Fruit fly (Drosophila melanogaster) whole organism, embryonic: Measurements from ENCODE around the gene CG7889.

ENCODE experiments used
- Antp ChIP-seq: fragments of 200-800 bp; sonication (Bioruptor generic); optimal IDR thresholded peaks from 3 replicates; lab custom pipeline; 2016; ENCODE audit warnings: missing biosample characterization, missing genetic modification characterization
- CG10147 ChIP-seq: fragments of 200-800 bp; sonication (Bioruptor generic); optimal IDR thresholded peaks from 2 replicates; lab custom pipeline; 2019; ENCODE audit warnings: missing biosample characterization, mild to moderate bottlenecking, missing genetic modification characterization, moderate library complexity
- CG10267 ChIP-seq: fragments of 200-800 bp; sonication (Bioruptor generic); optimal IDR thresholded peaks from 2 replicates; lab custom pipeline; 2018; ENCODE audit warnings: missing biosample characterization, mild to moderate bottlenecking, missing genetic modification characterization, moderate library complexity
- CG11085 ChIP-seq: fragments of 200-800 bp; sonication (Bioruptor generic); IDR thresholded peaks from 2 replicates; pipeline ENCODE4 v1.3.6; 2022; ENCODE audit warnings: missing biosample characterization, missing genetic modification characterization
- CG11696 ChIP-seq: fragments of 200-800 bp; sonication (Bioruptor generic); IDR thresholded peaks from 2 replicates; pipeline ENCODE4 v1.3.6; 2022; ENCODE audit warnings: missing biosample characterization, missing genetic modification characterization
- CG12769 ChIP-seq: fragments of 200-800 bp; sonication (Bioruptor generic); optimal IDR thresholded peaks from 2 replicates; lab custom pipeline; 2019; ENCODE audit warnings: missing biosample characterization, mild to moderate bottlenecking, missing genetic modification characterization, moderate library complexity
- CG13424 ChIP-seq: fragments of 200-800 bp; sonication (Bioruptor generic); optimal IDR thresholded peaks from 2 replicates; lab custom pipeline; 2019; ENCODE audit warnings: missing biosample characterization, mild to moderate bottlenecking, missing genetic modification characterization, moderate library complexity
- CG14860 ChIP-seq: fragments of 200-800 bp; sonication (Bioruptor generic); IDR thresholded peaks from 3 replicates; pipeline ENCODE4 v1.3.6; 2022; ENCODE audit warnings: missing biosample characterization, missing genetic modification characterization; ENCODE audit not compliant: partially characterized antibody
- CG16813 ChIP-seq: fragments of 200-800 bp; sonication (Bioruptor generic); IDR thresholded peaks from 3 replicates; pipeline ENCODE4 v1.3.6; 2022; ENCODE audit warnings: missing biosample characterization, missing genetic modification characterization; ENCODE audit not compliant: partially characterized antibody
- CG17359 ChIP-seq: fragments of 200-800 bp; sonication (Bioruptor generic); optimal IDR thresholded peaks from 3 replicates; lab custom pipeline; 2018; ENCODE audit warnings: missing biosample characterization, mild to moderate bottlenecking, missing genetic modification characterization, moderate library complexity
- CG18764 ChIP-seq: fragments of 200-800 bp; sonication (Bioruptor generic); optimal IDR thresholded peaks from 3 replicates; lab custom pipeline; 2016; ENCODE audit warnings: missing biosample characterization, missing genetic modification characterization
- CG34224 ChIP-seq: fragments of 200-800 bp; sonication (Bioruptor generic); IDR thresholded peaks from 3 replicates; pipeline ENCODE4 v1.3.6; 2022; ENCODE audit warnings: missing biosample characterization, missing genetic modification characterization; ENCODE audit not compliant: partially characterized antibody
- CG3726 ChIP-seq: fragments of 200-800 bp; sonication (Bioruptor generic); IDR thresholded peaks from 3 replicates; pipeline ENCODE4, ENCODE4 v1.3.6; 2022; ENCODE audit warnings: missing biosample characterization, missing genetic modification characterization
- CG5953 ChIP-seq: fragments of 200-800 bp; sonication (Bioruptor generic); IDR thresholded peaks from 2 replicates; pipeline ENCODE4 v1.3.6; 2022; ENCODE audit warnings: missing biosample characterization, missing genetic modification characterization
- CG6854 ChIP-seq: fragments of 200-800 bp; sonication (Bioruptor generic); optimal IDR thresholded peaks from 3 replicates; lab custom pipeline; 2017; ENCODE audit warnings: missing biosample characterization, mild to moderate bottlenecking, missing genetic modification characterization
- CG7271 ChIP-seq: fragments of 200-800 bp; sonication (Bioruptor generic); optimal IDR thresholded peaks from 2 replicates; lab custom pipeline; 2018; ENCODE audit warnings: missing biosample characterization, mild to moderate bottlenecking, missing genetic modification characterization, moderate library complexity
- CG7357 ChIP-seq: fragments of 200-800 bp; sonication (Bioruptor generic); IDR thresholded peaks from 3 replicates; pipeline ENCODE4 v1.3.6; 2022; ENCODE audit warnings: missing biosample characterization, missing genetic modification characterization
- CG9727 ChIP-seq: fragments of 200-800 bp; sonication (Bioruptor generic); optimal IDR thresholded peaks from 3 replicates; lab custom pipeline; 2017; ENCODE audit warnings: missing biosample characterization, mild to moderate bottlenecking, missing genetic modification characterization
- CG9932 ChIP-seq: fragments of 200-800 bp; sonication (Bioruptor generic); IDR thresholded peaks from 2 replicates; pipeline ENCODE4 v1.3.6; 2022; ENCODE audit warnings: missing biosample characterization, missing genetic modification characterization
- CHES-1-like ChIP-seq: fragments of 200-800 bp; sonication (Bioruptor generic); optimal IDR thresholded peaks from 2 replicates; lab custom pipeline; 2016; ENCODE audit warnings: missing biosample characterization, missing genetic modification characterization
- Dad ChIP-seq: fragments of 200-800 bp; sonication (Bioruptor generic); optimal IDR thresholded peaks from 3 replicates; lab custom pipeline; 2016; ENCODE audit warnings: missing biosample characterization, missing genetic modification characterization
- Dip3 ChIP-seq: fragments of 200-800 bp; sonication (Bioruptor generic); optimal IDR thresholded peaks from 3 replicates; lab custom pipeline; 2016; ENCODE audit warnings: missing biosample characterization, missing genetic modification characterization
- E2f2 ChIP-seq: fragments of 200-800 bp; sonication (Bioruptor generic); IDR thresholded peaks from 2 replicates; pipeline ENCODE4 v1.3.6; 2022; ENCODE audit warnings: missing biosample characterization, missing genetic modification characterization
- GATAe ChIP-seq: fragments of 200-800 bp; sonication (Bioruptor generic); conservative IDR thresholded peaks from 2 replicates; pipeline ENCODE4 v1.3.6; 2022; ENCODE audit warnings: missing biosample characterization, missing genetic modification characterization
- Lpt ChIP-seq: fragments of >200 bp; optimal IDR thresholded peaks from 2 replicates; lab custom pipeline; 2018; ENCODE audit warnings: missing biosample characterization, missing genetic modification characterization
- NK7.1 ChIP-seq: fragments of 200-800 bp; sonication (Bioruptor generic); optimal IDR thresholded peaks from 3 replicates; lab custom pipeline; 2016; ENCODE audit warnings: missing biosample characterization, missing genetic modification characterization
- Rfx ChIP-seq: fragments of 200-800 bp; sonication (Bioruptor generic); IDR thresholded peaks from 2 replicates; pipeline ENCODE4 v1.3.6; 2022; ENCODE audit warnings: missing biosample characterization, missing genetic modification characterization
- Rx ChIP-seq: fragments of 200-800 bp; sonication (Bioruptor generic); IDR thresholded peaks from 2 replicates; pipeline ENCODE4 v1.3.6; 2022; ENCODE audit warnings: missing biosample characterization, missing genetic modification characterization
- Xbp1 ChIP-seq: fragments of 200-800 bp; sonication (Bioruptor generic); optimal IDR thresholded peaks from 3 replicates; lab custom pipeline; 2016; ENCODE audit warnings: missing biosample characterization, mild to moderate bottlenecking, missing genetic modification characterization
- al ChIP-seq: fragments of 200-800 bp; sonication (Bioruptor generic); IDR thresholded peaks from 2 replicates; pipeline ENCODE4 v1.3.6; 2022; ENCODE audit warnings: missing biosample characterization, missing genetic modification characterization
- ara ChIP-seq: fragments of 200-800 bp; sonication (Bioruptor generic); IDR thresholded peaks from 2 replicates; pipeline ENCODE4 v1.3.6; 2022; ENCODE audit warnings: missing biosample characterization, missing genetic modification characterization
- croc ChIP-seq: fragments of 200-800 bp; sonication (Bioruptor generic); conservative IDR thresholded peaks from 3 replicates; pipeline ENCODE4 v1.3.6; 2022; ENCODE audit warnings: missing biosample characterization, missing genetic modification characterization
- disco-r ChIP-seq: fragments of 200-800 bp; sonication (Bioruptor generic); optimal IDR thresholded peaks from 2 replicates; lab custom pipeline; 2016; ENCODE audit warnings: missing biosample characterization, missing genetic modification characterization
- dmrt11E ChIP-seq: fragments of 200-800 bp; sonication (Bioruptor generic); optimal IDR thresholded peaks from 3 replicates; lab custom pipeline; 2018; ENCODE audit warnings: missing biosample characterization, mild to moderate bottlenecking, missing genetic modification characterization, moderate library complexity
- dmrt99B ChIP-seq: fragments of 200-800 bp; sonication (Bioruptor generic); optimal IDR thresholded peaks from 2 replicates; lab custom pipeline; 2018; ENCODE audit warnings: missing biosample characterization, mild to moderate bottlenecking, missing genetic modification characterization, moderate library complexity
- ftz-f1 ChIP-seq: fragments of 200-800 bp; sonication (Bioruptor generic); optimal IDR thresholded peaks from 2 replicates; lab custom pipeline; 2016; ENCODE audit warnings: missing biosample characterization, missing genetic modification characterization
- gsb-n ChIP-seq: fragments of 200-800 bp; sonication (Bioruptor generic); optimal IDR thresholded peaks from 3 replicates; lab custom pipeline; 2018; ENCODE audit warnings: missing biosample characterization, mild to moderate bottlenecking, missing genetic modification characterization
- ham ChIP-seq: fragments of 200-800 bp; sonication (Bioruptor generic); IDR thresholded peaks from 2 replicates; pipeline ENCODE4 v1.3.6; 2022; ENCODE audit warnings: missing biosample characterization, missing genetic modification characterization
- maf-S ChIP-seq: fragments of 200-800 bp; sonication (Bioruptor generic); optimal IDR thresholded peaks from 2 replicates; lab custom pipeline; 2016; ENCODE audit warnings: missing biosample characterization, missing genetic modification characterization
- nom ChIP-seq: fragments of 200-800 bp; sonication (Bioruptor generic); optimal IDR thresholded peaks from 2 replicates; lab custom pipeline; 2017; ENCODE audit warnings: missing biosample characterization, missing genetic modification characterization, mild to moderate bottlenecking, moderate library complexity, missing genetic modification reagents
- pfk ChIP-seq: fragments of 200-800 bp; sonication (Bioruptor generic); optimal IDR thresholded peaks from 2 replicates; lab custom pipeline; 2018; ENCODE audit warnings: missing biosample characterization, mild to moderate bottlenecking, missing genetic modification characterization, moderate library complexity
- phol ChIP-seq: fragments of 200-800 bp; sonication (Bioruptor generic); optimal IDR thresholded peaks from 3 replicates; lab custom pipeline; 2018; ENCODE audit warnings: missing biosample characterization, mild to moderate bottlenecking, missing genetic modification characterization, moderate library complexity
- psq ChIP-seq: fragments of 200-800 bp; sonication (Bioruptor generic); optimal IDR thresholded peaks from 2 replicates; lab custom pipeline; 2017; ENCODE audit warnings: missing biosample characterization, missing genetic modification characterization
- run ChIP-seq: fragments of 200-800 bp; sonication (Bioruptor generic); optimal IDR thresholded peaks from 3 replicates; lab custom pipeline; 2018; ENCODE audit warnings: missing biosample characterization, mild to moderate bottlenecking, missing genetic modification characterization
- salm ChIP-seq: fragments of 200-800 bp; sonication (Bioruptor generic); optimal IDR thresholded peaks from 2 replicates; lab custom pipeline; 2018; ENCODE audit warnings: missing biosample characterization, mild to moderate bottlenecking, missing genetic modification characterization
- scrt ChIP-seq: fragments of 200-800 bp; sonication (Bioruptor generic); optimal IDR thresholded peaks from 2 replicates; lab custom pipeline; 2018; ENCODE audit warnings: missing biosample characterization, mild to moderate bottlenecking, missing genetic modification characterization, moderate library complexity
- sd ChIP-seq: fragments of 200-800 bp; sonication (Bioruptor generic); optimal IDR thresholded peaks from 3 replicates; lab custom pipeline; 2018; ENCODE audit warnings: missing biosample characterization, mild to moderate bottlenecking, missing genetic modification characterization, moderate library complexity
- sima ChIP-seq: fragments of 200-800 bp; sonication (Bioruptor generic); optimal IDR thresholded peaks from 2 replicates; lab custom pipeline; 2016; ENCODE audit warnings: missing biosample characterization, missing genetic modification characterization
- sqz ChIP-seq: fragments of 200-800 bp; sonication (Bioruptor generic); optimal IDR thresholded peaks from 3 replicates; lab custom pipeline; 2018; ENCODE audit warnings: missing biosample characterization, mild to moderate bottlenecking, missing genetic modification characterization
- ttk ChIP-seq: fragments of 200-800 bp; sonication (Bioruptor generic); IDR thresholded peaks from 2 replicates; pipeline ENCODE4 v2.1.2; 2022; ENCODE audit warnings: missing biosample characterization, missing genetic modification characterization
- yki ChIP-seq: fragments of >200 bp; optimal IDR thresholded peaks from 3 replicates; lab custom pipeline; 2018
- zfh1 ChIP-seq: fragments of 200-800 bp; sonication (Bioruptor generic); IDR thresholded peaks from 3 replicates; pipeline ENCODE4 v1.3.6; 2022; ENCODE audit warnings: missing biosample characterization, missing genetic modification characterization

CG7889 gene

DNA sequence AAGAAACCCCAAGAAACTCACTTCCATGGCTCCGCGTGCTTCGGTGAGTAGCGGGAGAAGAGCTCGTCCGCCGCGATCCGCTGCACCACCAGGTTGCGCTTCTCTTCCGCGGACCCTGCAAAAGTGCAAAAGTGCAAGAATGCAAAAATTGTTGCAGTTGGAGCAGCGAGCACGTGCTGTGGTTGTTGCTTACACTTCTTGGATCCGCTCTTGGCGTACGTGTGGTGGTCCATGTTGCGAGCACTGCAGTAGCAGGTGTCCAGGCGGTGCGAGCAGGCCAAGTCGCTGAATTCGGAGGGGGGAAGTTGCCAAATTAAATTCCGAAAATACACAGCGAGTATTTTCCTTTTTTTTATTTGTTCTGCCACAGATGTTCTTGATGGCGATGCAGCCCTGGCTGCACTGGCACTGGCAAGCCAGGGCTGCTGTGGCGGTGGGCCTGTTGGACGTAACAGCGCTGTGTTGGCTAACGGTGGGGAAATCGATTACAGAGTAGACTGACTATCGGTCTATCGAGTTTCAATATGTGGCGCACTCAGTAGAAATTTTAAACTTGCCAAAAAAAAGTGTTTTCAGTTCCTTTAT is 25.1 kb downstream of the CG7889 start, which contains the start of gene CG8010 (continued):
- TF ChIP-seq CG11696 (GFP tag; lab: Robert Waterston, UW) (no peak), CG3726 (GFP tag; lab: Robert Waterston, UW) (no peak), Dad (GFP tag; lab: Kevin White, UChicago) (no peak), CG9727 (GFP tag; lab: Kevin White, UChicago) (no peak), GATAe (no peak), maf-S (no peak), CG34224 (GFP tag; lab: Robert Waterston, UW) (peak; percentile 67), salm (tag; lab: Kevin White, UChicago) (no peak), Xbp1 (GFP tag; lab: Kevin White, UChicago) (no peak), CG13424 (no peak), nom (GFP tag; lab: Kevin White, UChicago) (no peak), CG12769 (tag; lab: Kevin White, UChicago) (no peak), al (GFP tag; lab: Robert Waterston, UW) (no peak), yki (lab: Kevin White, UChicago) (no peak), Antp (GFP tag; lab: Kevin White, UChicago) (no peak), dmrt99B (tag; lab: Kevin White, UChicago) (no peak), phol (peak; percentile 4), dmrt11E (tag; lab: Kevin White, UChicago) (no peak), zfh1 (GFP tag; lab: Robert Waterston, UW) (peak; percentile 48; the same call in 1 of the 3 replicates), Dip3 (GFP tag; lab: Kevin White, UChicago) (no peak), CG6854 (GFP tag; lab: Kevin White, UChicago) (no peak), CG17359 (tag; lab: Kevin White, UChicago) (no peak), gsb-n (no peak), pfk (GFP tag; lab: Kevin White, UChicago) (no peak), sd (tag; lab: Kevin White, UChicago) (no peak), ftz-f1 (GFP tag; lab: Kevin White, UChicago) (no peak), sqz (no peak), ttk (GFP tag; lab: Robert Waterston, UW) (no peak), Rfx (GFP tag; lab: Robert Waterston, UW) (peak; percentile 57), CG10147 (GFP tag; lab: Kevin White, UChicago) (no peak), ham (GFP tag; lab: Robert Waterston, UW) (no peak), E2f2 (peak; percentile 92), CG9932 (GFP tag; lab: Robert Waterston, UW) (peak; percentile 56), CHES-1-like (GFP tag; lab: Kevin White, UChicago) (no peak), scrt (no peak), Lpt (GFP tag; lab: Kevin White, UChicago) (no peak), ara (GFP tag; lab: Robert Waterston, UW) (no peak), run (tag; lab: Kevin White, UChicago) (no peak), CG5953 (GFP tag; lab: Robert Waterston, UW) (no peak), CG10267 (tag; lab: Kevin White, UChicago) (peak; percentile 40), CG18764 (GFP tag; lab: Kevin White, UChicago) (no peak), psq (GFP tag; lab: Kevin White, UChicago) (no peak), CG14860 (no peak), CG7271 (no peak), CG16813 (GFP tag; lab: Robert Waterston, UW) (peak; percentile 38; the same call in 1 of the 3 replicates), sima (GFP tag; lab: Kevin White, UChicago) (no peak), CG11085 (GFP tag; lab: Robert Waterston, UW) (no peak), disco-r (no peak), Rx (GFP tag; lab: Robert Waterston, UW) (no peak), CG7357 (GFP tag; lab: Robert Waterston, UW) (no peak), croc (GFP tag; lab: Robert Waterston, UW) (no peak), NK7.1 (GFP tag; lab: Kevin White, UChicago) (no peak)
